Fruit fly (Drosophila melanogaster) Kc167 (cell line): ENCODE measurements around the gene feo.

Source experiments
- h ChIP-seq: fragments of >200 bp; optimal IDR thresholded peaks from 3 replicates; lab custom pipeline; 2018; ENCODE audit warnings: missing external identifiers
- ttk ChIP-seq: sonication (Bioruptor generic); optimal IDR thresholded peaks from 2 replicates; lab custom pipeline; 2017; ENCODE audit warnings: missing external identifiers

- TF ChIP-seq ttk (lab: Kevin White, UChicago) (no peak), h (lab: Kevin White, UChicago) (no peak)
These were observed 31.8 kb downstream of the feo start for dm6 chrX:10822678-10823440.
